Fruit fly (Drosophila melanogaster) whole organism, embryonic: ENCODE results near the gene CG4914.

Experiments
- Adf1 ChIP-seq: fragments of 200-800 bp; sonication (Bioruptor generic); IDR thresholded peaks from 2 replicates; pipeline ENCODE4 v1.3.6; 2022; ENCODE audit warnings: missing biosample characterization, missing genetic modification characterization
- Atf-2 ChIP-seq: fragments of 200-800 bp; sonication (Bioruptor generic); optimal IDR thresholded peaks from 2 replicates; lab custom pipeline; 2016; ENCODE audit warnings: missing biosample characterization, missing genetic modification characterization
- Blimp-1 ChIP-seq: fragments of 200-800 bp; sonication (Bioruptor generic); optimal IDR thresholded peaks from 3 replicates; lab custom pipeline; 2018; ENCODE audit warnings: missing biosample characterization, missing genetic modification characterization, mild to moderate bottlenecking, moderate library complexity, missing genetic modification reagents
- BtbVII ChIP-seq: fragments of 200-800 bp; sonication (Bioruptor generic); optimal IDR thresholded peaks from 3 replicates; lab custom pipeline; 2017; ENCODE audit warnings: missing biosample characterization, mild to moderate bottlenecking, missing genetic modification characterization
- CG1024 ChIP-seq: fragments of 200-800 bp; sonication (Bioruptor generic); IDR thresholded peaks from 2 replicates; pipeline ENCODE4 v1.3.6; 2022; ENCODE audit warnings: missing biosample characterization, missing genetic modification characterization
- CG11504 ChIP-seq: fragments of 200-800 bp; sonication (Bioruptor generic); optimal IDR thresholded peaks from 3 replicates; lab custom pipeline; 2019; ENCODE audit warnings: missing biosample characterization, mild to moderate bottlenecking, missing genetic modification characterization, moderate library complexity
- CG12155 ChIP-seq: fragments of 200-800 bp; sonication (Bioruptor generic); optimal IDR thresholded peaks from 3 replicates; lab custom pipeline; 2016; ENCODE audit warnings: missing biosample characterization, missing genetic modification characterization
- CG12236 ChIP-seq: fragments of 200-800 bp; sonication (Bioruptor generic); optimal IDR thresholded peaks from 2 replicates; lab custom pipeline; 2016; ENCODE audit warnings: missing biosample characterization, missing genetic modification characterization
- CG12391 ChIP-seq: fragments of 200-800 bp; sonication (Bioruptor generic); optimal IDR thresholded peaks from 3 replicates; lab custom pipeline; 2018; ENCODE audit warnings: missing biosample characterization, mild to moderate bottlenecking, missing genetic modification characterization, moderate library complexity
- CG12942 ChIP-seq: fragments of 200-800 bp; sonication (Bioruptor generic); optimal IDR thresholded peaks from 3 replicates; lab custom pipeline; 2016; ENCODE audit warnings: missing biosample characterization, missing genetic modification characterization
- CG13296 ChIP-seq: fragments of 200-800 bp; sonication (Bioruptor generic); optimal IDR thresholded peaks from 3 replicates; lab custom pipeline; 2018; ENCODE audit warnings: missing biosample characterization, mild to moderate bottlenecking, missing genetic modification characterization
- CG15269 ChIP-seq: fragments of 200-800 bp; sonication (Bioruptor generic); optimal IDR thresholded peaks from 2 replicates; lab custom pipeline; 2018; ENCODE audit warnings: missing biosample characterization, mild to moderate bottlenecking, missing genetic modification characterization, moderate library complexity
- CG1792 ChIP-seq: fragments of 200-800 bp; sonication (Bioruptor generic); optimal IDR thresholded peaks from 2 replicates; lab custom pipeline; 2016; ENCODE audit warnings: missing biosample characterization, missing genetic modification characterization
- CG18011 ChIP-seq: fragments of 200-800 bp; sonication (Bioruptor generic); optimal IDR thresholded peaks from 2 replicates; lab custom pipeline; 2017; ENCODE audit warnings: missing biosample characterization, missing genetic modification characterization, mild to moderate bottlenecking, moderate library complexity, missing genotype
- CG18599 ChIP-seq: fragments of 200-800 bp; sonication (Bioruptor generic); optimal IDR thresholded peaks from 3 replicates; lab custom pipeline; 2017; ENCODE audit warnings: missing biosample characterization, missing genetic modification characterization, mild to moderate bottlenecking, moderate library complexity, missing genetic modification reagents
- CG18619 ChIP-seq: fragments of 200-800 bp; sonication (Bioruptor generic); optimal IDR thresholded peaks from 3 replicates; lab custom pipeline; 2017; ENCODE audit warnings: missing biosample characterization, mild to moderate bottlenecking, missing genetic modification characterization
- CG31365 ChIP-seq: fragments of 200-800 bp; sonication (Bioruptor generic); optimal IDR thresholded peaks from 2 replicates; lab custom pipeline; 2018; ENCODE audit warnings: missing biosample characterization, mild to moderate bottlenecking, missing genetic modification characterization
- CG33557 ChIP-seq: fragments of 200-800 bp; sonication (Bioruptor generic); optimal IDR thresholded peaks from 2 replicates; lab custom pipeline; 2019; ENCODE audit warnings: missing biosample characterization, mild to moderate bottlenecking, missing genetic modification characterization, moderate library complexity
- CG4424 ChIP-seq: fragments of 200-800 bp; sonication (Bioruptor generic); optimal IDR thresholded peaks from 3 replicates; lab custom pipeline; 2016; ENCODE audit warnings: missing biosample characterization, missing genetic modification characterization
- CG4820 ChIP-seq: fragments of 200-800 bp; sonication (Bioruptor generic); optimal IDR thresholded peaks from 3 replicates; lab custom pipeline; 2016; ENCODE audit warnings: missing biosample characterization, missing genetic modification characterization
- CG7372 ChIP-seq: fragments of 200-800 bp; sonication (Bioruptor generic); IDR thresholded peaks from 2 replicates; pipeline ENCODE4 v1.3.6; 2022; ENCODE audit warnings: missing biosample characterization, missing genetic modification characterization
- CG8478 ChIP-seq: fragments of >200 bp; optimal IDR thresholded peaks from 2 replicates; lab custom pipeline; 2018
- CG9727 ChIP-seq: fragments of 200-800 bp; sonication (Bioruptor generic); optimal IDR thresholded peaks from 3 replicates; lab custom pipeline; 2017; ENCODE audit warnings: missing biosample characterization, mild to moderate bottlenecking, missing genetic modification characterization
- CG9817 ChIP-seq: fragments of 200-800 bp; sonication (Bioruptor generic); optimal IDR thresholded peaks from 2 replicates; lab custom pipeline; 2018; ENCODE audit warnings: missing biosample characterization, mild to moderate bottlenecking, missing genetic modification characterization, moderate library complexity
- Chrac-16 ChIP-seq: fragments of 200-800 bp; sonication (Bioruptor generic); optimal IDR thresholded peaks from 3 replicates; lab custom pipeline; 2016; ENCODE audit warnings: missing biosample characterization, missing genetic modification characterization
- Dll ChIP-seq: fragments of 200-800 bp; sonication (Bioruptor generic); IDR thresholded peaks from 4 replicates; pipeline ENCODE4 v1.3.6; 2022; ENCODE audit warnings: missing biosample characterization, missing genetic modification characterization; ENCODE audit not compliant: partially characterized antibody
- ERR ChIP-seq: fragments of 200-800 bp; sonication (Bioruptor generic); optimal IDR thresholded peaks from 2 replicates; lab custom pipeline; 2016; ENCODE audit warnings: missing biosample characterization, missing genetic modification characterization
- Hr78 ChIP-seq, 2 experiments: fragments of 200-800 bp in 1 of 2; fragments of >200 bp in 1 of 2; sonication (Bioruptor generic) in 1 of 2; optimal IDR thresholded peaks; 2 replicates each; lab custom pipeline; 2017 to 2019; ENCODE audit warnings: missing biosample characterization in 2 of 2, missing genetic modification characterization in 2 of 2, mild to moderate bottlenecking in 1 of 2, moderate library complexity in 1 of 2
- Max ChIP-seq: fragments of 200-800 bp; sonication (Bioruptor generic); optimal IDR thresholded peaks from 2 replicates; lab custom pipeline; 2016; ENCODE audit warnings: missing biosample characterization, mild to moderate bottlenecking, missing genetic modification characterization
- Nf-YA ChIP-seq: fragments of 200-800 bp; sonication (Bioruptor generic); IDR thresholded peaks from 2 replicates; pipeline ENCODE4 v1.3.6; 2022; ENCODE audit warnings: missing biosample characterization, missing genetic modification characterization
- NfI ChIP-seq: fragments of 200-800 bp; sonication (Bioruptor generic); optimal IDR thresholded peaks from 3 replicates; lab custom pipeline; 2018; ENCODE audit warnings: missing biosample characterization, mild to moderate bottlenecking, missing genetic modification characterization, moderate library complexity
- Opbp ChIP-seq: fragments of 200-800 bp; sonication (Bioruptor generic); IDR thresholded peaks from 3 replicates; pipeline ENCODE4 v1.3.6; 2022; ENCODE audit warnings: missing biosample characterization, missing genetic modification characterization; ENCODE audit not compliant: partially characterized antibody
- Rfx ChIP-seq: fragments of 200-800 bp; sonication (Bioruptor generic); IDR thresholded peaks from 2 replicates; pipeline ENCODE4 v1.3.6; 2022; ENCODE audit warnings: missing biosample characterization, missing genetic modification characterization
- Sox102F ChIP-seq: fragments of 200-800 bp; sonication (Bioruptor generic); optimal IDR thresholded peaks from 2 replicates; lab custom pipeline; 2018; ENCODE audit warnings: missing biosample characterization, mild to moderate bottlenecking, missing genetic modification characterization, moderate library complexity
- Vsx1 ChIP-seq: fragments of 200-800 bp; sonication (Bioruptor generic); optimal IDR thresholded peaks from 2 replicates; lab custom pipeline; 2017; ENCODE audit warnings: missing biosample characterization, mild to moderate bottlenecking, missing genetic modification characterization, missing genetic modification reagents
- bowl ChIP-seq: fragments of 200-800 bp; sonication (Bioruptor generic); IDR thresholded peaks from 2 replicates; pipeline ENCODE4 v1.3.6; 2022; ENCODE audit warnings: missing biosample characterization, missing genetic modification characterization
- br ChIP-seq: fragments of >200 bp; optimal IDR thresholded peaks from 2 replicates; lab custom pipeline; 2017
- chif ChIP-seq, 2 experiments: fragments of 200-800 bp; sonication (Bioruptor generic); optimal IDR thresholded peaks; 3 replicates each; lab custom pipeline; 2016; ENCODE audit warnings: missing biosample characterization in 2 of 2, missing genetic modification characterization in 2 of 2
- crp ChIP-seq, 2 experiments: fragments of 200-800 bp; sonication (Bioruptor generic); optimal IDR thresholded peaks; 2 replicates in 1 of 2; 3 replicates in 1 of 2; lab custom pipeline; 2017; ENCODE audit warnings: missing biosample characterization in 2 of 2, missing genetic modification characterization in 2 of 2, mild to moderate bottlenecking in 1 of 2, moderate library complexity in 1 of 2
- dati ChIP-seq: fragments of 200-800 bp; sonication (Bioruptor generic); IDR thresholded peaks from 2 replicates; pipeline ENCODE4 v1.3.6; 2022; ENCODE audit warnings: missing biosample characterization, missing genetic modification characterization
- dmrt99B ChIP-seq: fragments of 200-800 bp; sonication (Bioruptor generic); optimal IDR thresholded peaks from 2 replicates; lab custom pipeline; 2018; ENCODE audit warnings: missing biosample characterization, mild to moderate bottlenecking, missing genetic modification characterization, moderate library complexity
- fru ChIP-seq: fragments of >200 bp; optimal IDR thresholded peaks from 2 replicates; lab custom pipeline; 2017
- fu2 ChIP-seq: fragments of 200-800 bp; sonication (Bioruptor generic); optimal IDR thresholded peaks from 2 replicates; lab custom pipeline; 2016; ENCODE audit warnings: missing biosample characterization, missing genetic modification characterization
- h ChIP-seq: fragments of >200 bp; optimal IDR thresholded peaks from 2 replicates; lab custom pipeline; 2017
- lilli ChIP-seq: fragments of 200-800 bp; sonication (Bioruptor generic); optimal IDR thresholded peaks from 3 replicates; lab custom pipeline; 2016; ENCODE audit warnings: missing biosample characterization, missing genetic modification characterization
- sima ChIP-seq: fragments of 200-800 bp; sonication (Bioruptor generic); optimal IDR thresholded peaks from 2 replicates; lab custom pipeline; 2016; ENCODE audit warnings: missing biosample characterization, missing genetic modification characterization
- slbo ChIP-seq: fragments of 200-800 bp; sonication (Bioruptor generic); IDR thresholded peaks from 2 replicates; pipeline ENCODE4 v1.3.6; 2022; ENCODE audit warnings: missing biosample characterization, missing genetic modification characterization
- sug ChIP-seq: fragments of 200-800 bp; optimal IDR thresholded peaks from 2 replicates; lab custom pipeline; 2019; ENCODE audit warnings: missing biosample characterization, mild to moderate bottlenecking, missing genetic modification characterization, moderate library complexity
- tll ChIP-seq, 2 experiments: fragments of 200-800 bp in 1 of 2; fragments of >200 bp in 1 of 2; sonication (Bioruptor generic) in 1 of 2; optimal IDR thresholded peaks; 2 replicates each; lab custom pipeline; 2017 to 2019; ENCODE audit warnings: missing biosample characterization in 2 of 2, missing genetic modification characterization in 2 of 2, mild to moderate bottlenecking in 1 of 2, moderate library complexity in 1 of 2
- wek ChIP-seq: fragments of 200-800 bp; sonication (Bioruptor generic); optimal IDR thresholded peaks from 3 replicates; lab custom pipeline; 2018; ENCODE audit warnings: missing biosample characterization, mild to moderate bottlenecking, missing genetic modification characterization, moderate library complexity
- zfh2 ChIP-seq: fragments of 200-800 bp; sonication (Bioruptor generic); optimal IDR thresholded peaks from 2 replicates; lab custom pipeline; 2016; ENCODE audit warnings: missing biosample characterization, missing genetic modification characterization

CG4914 gene

dm6 chr3L:14708053-14708452 is 30.1 kb upstream of the CG4914 start (continued):
- peak; percentile 46 for TF ChIP-seq CG11504 (tag; lab: Kevin White, UChicago)
- no peak for TF ChIP-seq fru (lab: Kevin White, UChicago)
- peak; percentile 46 for TF ChIP-seq Sox102F (GFP tag; lab: Kevin White, UChicago)
- TF ChIP-seq Atf-2 = no peak
- no peak for TF ChIP-seq CG12391
- no peak for TF ChIP-seq CG7372 (GFP tag; lab: Robert Waterston, UW)
- TF ChIP-seq chif (GFP tag; optimal IDR thresholded peaks at IDR 0.05; lab: Kevin White, UChicago) = peak in 1 of 2 experiments; percentile 64
- TF ChIP-seq CG12942 (GFP tag; lab: Kevin White, UChicago) = peak; percentile 39
- no peak for TF ChIP-seq CG33557
- TF ChIP-seq CG4424 = peak; percentile 12
- TF ChIP-seq zfh2 (GFP tag; lab: Kevin White, UChicago) = no peak
- peak; percentile 40 for TF ChIP-seq NfI
- TF ChIP-seq Chrac-16 (GFP tag; lab: Kevin White, UChicago) = no peak
- peak; percentile 53 for TF ChIP-seq Vsx1
- no peak for TF ChIP-seq Dll (GFP tag; lab: Robert Waterston, UW)
- TF ChIP-seq BtbVII (GFP tag; lab: Kevin White, UChicago) = peak; percentile 54
- TF ChIP-seq tll (GFP tag; optimal IDR thresholded peaks at IDR 0.05; lab: Kevin White, UChicago) = no peak
- no peak for TF ChIP-seq CG31365
- 0 out of 2 replicates have a peak, but pooled peaks have one; percentile 34 for TF ChIP-seq Nf-YA (GFP tag; lab: Robert Waterston, UW)
- TF ChIP-seq Opbp = no peak
- peak; percentile 74 for TF ChIP-seq CG1792 (GFP tag; lab: Kevin White, UChicago)
- peak; percentile 25 for TF ChIP-seq CG9727 (GFP tag; lab: Kevin White, UChicago)
- TF ChIP-seq sima = no peak
- TF ChIP-seq Rfx (GFP tag; lab: Robert Waterston, UW) = peak; percentile 45; the same call in 1 of the 2 replicates
- peak; percentile 44 for TF ChIP-seq dmrt99B (tag; lab: Kevin White, UChicago)
- peak; percentile 22 for TF ChIP-seq CG18011 (GFP tag; lab: Kevin White, UChicago)
- TF ChIP-seq CG18619 (GFP tag; lab: Kevin White, UChicago) = peak; percentile 50
- TF ChIP-seq CG12155 = no peak
- TF ChIP-seq ERR (GFP tag; lab: Kevin White, UChicago) = no peak
- TF ChIP-seq lilli (GFP tag; lab: Kevin White, UChicago) = peak; percentile 30
- TF ChIP-seq CG13296 (GFP tag; lab: Kevin White, UChicago) = peak; percentile 59
- peak; percentile 64 for TF ChIP-seq Blimp-1 (GFP tag; lab: Kevin White, UChicago)
- no peak; the same call in 1 of the 2 replicates for TF ChIP-seq Adf1 (GFP tag; lab: Robert Waterston, UW)
- TF ChIP-seq slbo (GFP tag; lab: Robert Waterston, UW) = no peak
- TF ChIP-seq CG4820 = no peak
- TF ChIP-seq fu2 (GFP tag; lab: Kevin White, UChicago) = peak; percentile 1
- no peak for TF ChIP-seq br
- peak; percentile 64 for TF ChIP-seq CG18599
- peak; percentile 24 for TF ChIP-seq CG12236 (GFP tag; lab: Kevin White, UChicago)
- TF ChIP-seq bowl (GFP tag; lab: Robert Waterston, UW) = no peak
- TF ChIP-seq CG8478 = no peak
- TF ChIP-seq sug (tag; lab: Kevin White, UChicago) = peak; percentile 4
- peak; percentile 25 for TF ChIP-seq CG9817 (tag; lab: Kevin White, UChicago)
- TF ChIP-seq h (lab: Kevin White, UChicago) = no peak
- peak; percentile 35 for TF ChIP-seq CG15269
- no peak for TF ChIP-seq CG1024
- TF ChIP-seq Hr78 (GFP tag; optimal IDR thresholded peaks at IDR 0.05; lab: Kevin White, UChicago) = no peak
- peak; percentile 51 for TF ChIP-seq Max
- TF ChIP-seq dati (GFP tag; lab: Robert Waterston, UW) = no peak
- TF ChIP-seq wek = peak; percentile 19
- TF ChIP-seq crp (GFP tag; optimal IDR thresholded peaks at IDR 0.05; lab: Kevin White, UChicago) = no peak
